Fruit fly (Drosophila melanogaster) whole organism, prepupa: ENCODE measurements around the gene SLIRP2.

Source experiments
- CG10631 ChIP-seq: fragments of 200-800 bp; sonication (Bioruptor generic); optimal IDR thresholded peaks from 2 replicates; lab custom pipeline; 2016; ENCODE audit warnings: missing biosample characterization, missing genetic modification characterization
- CG10669 ChIP-seq: fragments of 200-800 bp; sonication (Bioruptor generic); optimal IDR thresholded peaks from 3 replicates; lab custom pipeline; 2018; ENCODE audit warnings: missing biosample characterization, mild to moderate bottlenecking, missing genetic modification characterization, moderate library complexity
- CG11294 ChIP-seq: fragments of 200-800 bp; sonication (Bioruptor generic); IDR thresholded peaks from 2 replicates; pipeline ENCODE4 v1.3.6; 2022; ENCODE audit warnings: missing biosample characterization, missing genetic modification characterization
- CG11762 ChIP-seq: fragments of 200-800 bp; sonication (Bioruptor generic); optimal IDR thresholded peaks from 3 replicates; lab custom pipeline; 2016; ENCODE audit warnings: missing biosample characterization, missing genetic modification characterization; ENCODE audit not compliant: insufficient read depth
- CG11902 ChIP-seq: fragments of 200-800 bp; sonication (Bioruptor generic); optimal IDR thresholded peaks from 3 replicates; lab custom pipeline; 2016; ENCODE audit warnings: missing biosample characterization, missing genetic modification characterization
- CG15336 ChIP-seq: fragments of 200-800 bp; sonication (Bioruptor generic); IDR thresholded peaks from 2 replicates; pipeline ENCODE4 v1.3.6; 2022; ENCODE audit warnings: missing biosample characterization, missing genetic modification characterization
- CG1621 ChIP-seq: fragments of 200-800 bp; sonication (Bioruptor generic); optimal IDR thresholded peaks from 3 replicates; lab custom pipeline; 2018; ENCODE audit warnings: missing biosample characterization, mild to moderate bottlenecking, missing genetic modification characterization
- CG16779 ChIP-seq: fragments of 200-800 bp; sonication (Bioruptor generic); optimal IDR thresholded peaks from 3 replicates; lab custom pipeline; 2017; ENCODE audit warnings: missing biosample characterization, mild to moderate bottlenecking, missing genetic modification characterization
- CG3032 ChIP-seq: fragments of 200-800 bp; optimal IDR thresholded peaks from 2 replicates; lab custom pipeline; 2019; ENCODE audit warnings: missing biosample characterization, mild to moderate bottlenecking, missing genetic modification characterization, moderate library complexity
- CG31627 ChIP-seq: fragments of 200-800 bp; sonication (Bioruptor generic); optimal IDR thresholded peaks from 3 replicates; lab custom pipeline; 2016; ENCODE audit warnings: missing biosample characterization, missing genetic modification characterization
- CG32006 ChIP-seq: fragments of 200-800 bp; sonication (Bioruptor generic); optimal IDR thresholded peaks from 3 replicates; lab custom pipeline; 2017; ENCODE audit warnings: missing biosample characterization, mild to moderate bottlenecking, missing genetic modification characterization
- CG3919 ChIP-seq: fragments of 200-800 bp; sonication (Bioruptor generic); optimal IDR thresholded peaks from 3 replicates; lab custom pipeline; 2016; ENCODE audit warnings: missing biosample characterization, missing genetic modification characterization
- CG4318 ChIP-seq: fragments of 200-800 bp; sonication (Bioruptor generic); optimal IDR thresholded peaks from 3 replicates; lab custom pipeline; 2017; ENCODE audit warnings: missing biosample characterization, mild to moderate bottlenecking, missing genetic modification characterization
- CG6163 ChIP-seq: fragments of 200-800 bp; sonication (Bioruptor generic); IDR thresholded peaks from 3 replicates; pipeline ENCODE4 v1.3.6; 2022; ENCODE audit warnings: missing biosample characterization, missing genetic modification characterization
- CG6276 ChIP-seq: fragments of 200-800 bp; sonication (Bioruptor generic); optimal IDR thresholded peaks from 2 replicates; lab custom pipeline; 2017; ENCODE audit warnings: missing biosample characterization, mild to moderate bottlenecking, missing genetic modification characterization
- CG6792 ChIP-seq: fragments of 200-800 bp; sonication (Bioruptor generic); optimal IDR thresholded peaks from 3 replicates; lab custom pipeline; 2016; ENCODE audit warnings: missing biosample characterization, missing genetic modification characterization
- CG6808 ChIP-seq: fragments of 200-800 bp; sonication (Bioruptor generic); optimal IDR thresholded peaks from 3 replicates; lab custom pipeline; 2017; ENCODE audit warnings: missing biosample characterization, missing genetic modification characterization, mild to moderate bottlenecking, moderate library complexity, missing genetic modification reagents
- CG6854 ChIP-seq: fragments of 200-800 bp; sonication (Bioruptor generic); optimal IDR thresholded peaks from 2 replicates; lab custom pipeline; 2017; ENCODE audit warnings: missing biosample characterization, mild to moderate bottlenecking, missing genetic modification characterization
- CG7368 ChIP-seq: fragments of 200-800 bp; sonication (Bioruptor generic); optimal IDR thresholded peaks from 3 replicates; lab custom pipeline; 2016; ENCODE audit warnings: missing biosample characterization, missing genetic modification characterization
- CG8119 ChIP-seq: fragments of 200-800 bp; sonication (Bioruptor generic); IDR thresholded peaks from 3 replicates; pipeline ENCODE4 v1.3.6; 2022; ENCODE audit warnings: missing biosample characterization, missing genetic modification characterization
- CG8319 ChIP-seq: fragments of 200-800 bp; sonication (Bioruptor generic); optimal IDR thresholded peaks from 3 replicates; lab custom pipeline; 2016; ENCODE audit warnings: missing biosample characterization, missing genetic modification characterization
- CG8632 ChIP-seq: fragments of 200-800 bp; sonication (Bioruptor generic); optimal IDR thresholded peaks from 3 replicates; lab custom pipeline; 2016; ENCODE audit warnings: missing biosample characterization, missing genetic modification characterization
- CG9139 ChIP-seq: fragments of 200-800 bp; sonication (Bioruptor generic); optimal IDR thresholded peaks from 3 replicates; lab custom pipeline; 2017; ENCODE audit warnings: missing biosample characterization, mild to moderate bottlenecking, missing genetic modification characterization
- Eip75B ChIP-seq: fragments of 200-800 bp; sonication (Bioruptor generic); optimal IDR thresholded peaks from 3 replicates; lab custom pipeline; 2016; ENCODE audit warnings: missing biosample characterization, missing genetic modification characterization
- Eip78C ChIP-seq: fragments of 200-800 bp; sonication (Bioruptor generic); peaks from one replicate; lab custom pipeline; 2016; ENCODE audit warnings: missing biosample characterization, missing genetic modification characterization
- Ets96B ChIP-seq: fragments of 200-800 bp; optimal IDR thresholded peaks from 2 replicates; lab custom pipeline; 2019; ENCODE audit warnings: missing biosample characterization, mild to moderate bottlenecking, missing genetic modification characterization, moderate library complexity
- Gug ChIP-seq: fragments of 200-800 bp; sonication (Bioruptor generic); IDR thresholded peaks from 2 replicates; pipeline ENCODE4 v1.3.6; 2022; ENCODE audit warnings: missing biosample characterization, missing genetic modification characterization
- Hr38 ChIP-seq: sonication (Bioruptor generic); optimal IDR thresholded peaks from 2 replicates; lab custom pipeline; 2016; ENCODE audit warnings: missing biosample characterization, missing genetic modification characterization
- Lpt ChIP-seq: fragments of 200-800 bp; sonication (Bioruptor generic); optimal IDR thresholded peaks from 3 replicates; lab custom pipeline; 2016; ENCODE audit warnings: missing biosample characterization, missing genetic modification characterization
- Met ChIP-seq: fragments of 200-800 bp; sonication (Bioruptor generic); optimal IDR thresholded peaks from 3 replicates; lab custom pipeline; 2016; ENCODE audit warnings: missing biosample characterization, missing genetic modification characterization
- Smox ChIP-seq: fragments of 200-800 bp; sonication (Bioruptor generic); optimal IDR thresholded peaks from 3 replicates; lab custom pipeline; 2016; ENCODE audit warnings: missing biosample characterization, missing genetic modification characterization
- Sox102F ChIP-seq: fragments of 200-800 bp; sonication (Bioruptor generic); optimal IDR thresholded peaks from 2 replicates; lab custom pipeline; 2016; ENCODE audit warnings: missing biosample characterization, mild to moderate bottlenecking, missing genetic modification characterization
- Sox14 ChIP-seq: fragments of 200-800 bp; sonication (Bioruptor generic); optimal IDR thresholded peaks from 3 replicates; lab custom pipeline; 2016; ENCODE audit warnings: missing biosample characterization, missing genetic modification characterization
- Sox15 ChIP-seq: fragments of 200-800 bp; sonication (Bioruptor generic); optimal IDR thresholded peaks from 3 replicates; lab custom pipeline; 2016; ENCODE audit warnings: missing biosample characterization, missing genetic modification characterization
- achi ChIP-seq: fragments of 200-800 bp; sonication (Bioruptor generic); optimal IDR thresholded peaks from 3 replicates; lab custom pipeline; 2016; ENCODE audit warnings: missing biosample characterization, missing genetic modification characterization
- acj6 ChIP-seq: fragments of 200-800 bp; sonication (Bioruptor generic); optimal IDR thresholded peaks from 3 replicates; lab custom pipeline; 2016; ENCODE audit warnings: missing biosample characterization, missing genetic modification characterization
- cyc ChIP-seq: fragments of 200-800 bp; sonication (Bioruptor generic); optimal IDR thresholded peaks from 3 replicates; lab custom pipeline; 2016; ENCODE audit warnings: missing biosample characterization, missing genetic modification characterization
- dac ChIP-seq: fragments of 200-800 bp; sonication (Bioruptor generic); optimal IDR thresholded peaks from 2 replicates; lab custom pipeline; 2017; ENCODE audit warnings: missing biosample characterization, mild to moderate bottlenecking, missing genetic modification characterization
- dsx ChIP-seq: fragments of 200-800 bp; optimal IDR thresholded peaks from 3 replicates; lab custom pipeline; 2019; ENCODE audit warnings: missing biosample characterization, mild to moderate bottlenecking, missing genetic modification characterization, moderate library complexity; ENCODE audit not compliant: poor library complexity, severe bottlenecking
- eg ChIP-seq: fragments of 200-800 bp; sonication (Bioruptor generic); IDR thresholded peaks from 3 replicates; pipeline ENCODE4 v1.3.6; 2022; ENCODE audit warnings: missing biosample characterization, missing genetic modification characterization
- fd59A ChIP-seq: fragments of 200-800 bp; sonication (Bioruptor generic); optimal IDR thresholded peaks from 2 replicates; lab custom pipeline; 2017; ENCODE audit warnings: missing biosample characterization, mild to moderate bottlenecking, missing genetic modification characterization, missing genetic modification reagents
- fd85E ChIP-seq: fragments of 200-800 bp; sonication (Bioruptor generic); optimal IDR thresholded peaks from 3 replicates; lab custom pipeline; 2016; ENCODE audit warnings: missing biosample characterization, missing genetic modification characterization
- fkh ChIP-seq: fragments of 200-800 bp; sonication (Bioruptor generic); optimal IDR thresholded peaks from 3 replicates; lab custom pipeline; 2017; ENCODE audit warnings: missing biosample characterization, mild to moderate bottlenecking, missing genetic modification characterization, moderate library complexity
- net ChIP-seq: fragments of 200-800 bp; sonication (Bioruptor generic); optimal IDR thresholded peaks from 3 replicates; lab custom pipeline; 2016; ENCODE audit warnings: missing biosample characterization, missing genetic modification characterization
- pdm3 ChIP-seq: fragments of 200-800 bp; sonication (Bioruptor generic); optimal IDR thresholded peaks from 3 replicates; lab custom pipeline; 2016; ENCODE audit warnings: missing biosample characterization, missing genetic modification characterization
- salr ChIP-seq, 2 experiments: fragments of 200-800 bp; sonication (Bioruptor generic); optimal IDR thresholded peaks; 3 replicates each; lab custom pipeline; 2016 to 2018; ENCODE audit warnings: missing biosample characterization in 2 of 2, missing genetic modification characterization in 2 of 2, mild to moderate bottlenecking in 1 of 2
- spab ChIP-seq: fragments of 200-800 bp; sonication (Bioruptor generic); optimal IDR thresholded peaks from 2 replicates; lab custom pipeline; 2017; ENCODE audit warnings: missing biosample characterization, mild to moderate bottlenecking, missing genetic modification characterization, missing genetic modification reagents
- ss ChIP-seq, 2 experiments: fragments of 200-800 bp; sonication (Bioruptor generic); optimal IDR thresholded peaks; 2 replicates in 1 of 2; 3 replicates in 1 of 2; lab custom pipeline; 2017 to 2018; ENCODE audit warnings: mild to moderate bottlenecking in 2 of 2, missing biosample characterization in 2 of 2, missing genetic modification characterization in 2 of 2, moderate library complexity in 1 of 2
- svp ChIP-seq: fragments of 200-800 bp; sonication (Bioruptor generic); peaks from one replicate; lab custom pipeline; 2016; ENCODE audit warnings: missing biosample characterization, missing genetic modification characterization
- topi ChIP-seq: fragments of 200-800 bp; sonication (Bioruptor generic); optimal IDR thresholded peaks from 3 replicates; lab custom pipeline; 2016; ENCODE audit warnings: missing biosample characterization, missing genetic modification characterization
- vri ChIP-seq: fragments of 200-800 bp; sonication (Bioruptor generic); optimal IDR thresholded peaks from 3 replicates; lab custom pipeline; 2016; ENCODE audit warnings: missing biosample characterization, mild to moderate bottlenecking, missing genetic modification characterization

Gene SLIRP2

dm6 chr3R:8694110-8694826, 43.4 kb downstream of the SLIRP2 start:
- TF ChIP-seq cyc (GFP tag; lab: Kevin White, UChicago) (no peak), CG4318 (GFP tag; lab: Kevin White, UChicago) (peak; percentile 19), ss (GFP tag; optimal IDR thresholded peaks at IDR 0.05; lab: Kevin White, UChicago) (peak; percentile 91 to 94), CG16779 (peak; percentile 94), Gug (peak; percentile 80), topi (GFP tag; lab: Kevin White, UChicago) (peak; percentile 32), pdm3 (peak; percentile 77), fkh (peak; percentile 3), CG32006 (peak; percentile 69), CG7368 (GFP tag; lab: Kevin White, UChicago) (peak; percentile 84), CG3919 (peak; percentile 80), salr (GFP tag; optimal IDR thresholded peaks at IDR 0.05; lab: Kevin White, UChicago) (peak; percentile 64 to 77), CG8319 (GFP tag; lab: Kevin White, UChicago) (peak; percentile 35), CG9139 (GFP tag; lab: Kevin White, UChicago) (peak; percentile 95), achi (GFP tag; lab: Kevin White, UChicago) (peak; percentile 79), dsx (GFP tag; lab: Kevin White, UChicago) (no peak), Eip78C (GFP tag; lab: Kevin White, UChicago) (no peak), CG6808 (GFP tag; lab: Kevin White, UChicago) (peak; percentile 86), vri (peak; percentile 56), CG11294 (GFP tag; lab: Robert Waterston, UW) (peak; percentile 68; the same call in 1 of the 2 replicates), CG10631 (peak; percentile 47), CG15336 (GFP tag; lab: Robert Waterston, UW) (peak; percentile 91), Sox15 (GFP tag; lab: Kevin White, UChicago) (no peak), CG6163 (GFP tag; lab: Robert Waterston, UW) (peak; percentile 98), CG11902 (GFP tag; lab: Kevin White, UChicago) (no peak), fd85E (GFP tag; lab: Kevin White, UChicago) (peak; percentile 21), Met (peak; percentile 52), CG11762 (GFP tag; lab: Kevin White, UChicago) (peak; percentile 72), CG6276 (GFP tag; lab: Kevin White, UChicago) (peak; percentile 95), eg (GFP tag; lab: Robert Waterston, UW) (peak; percentile 99), Lpt (GFP tag; lab: Kevin White, UChicago) (peak; percentile 87), CG8632 (peak; percentile 73), Eip75B (GFP tag; lab: Kevin White, UChicago) (peak; percentile 55), Hr38 (GFP tag; lab: Kevin White, UChicago) (no peak), Sox102F (peak; percentile 67), Ets96B (peak; percentile 74), Sox14 (GFP tag; lab: Kevin White, UChicago) (peak; percentile 9), CG1621 (tag; lab: Kevin White, UChicago) (no peak), fd59A (GFP tag; lab: Kevin White, UChicago) (peak; percentile 42), CG10669 (GFP tag; lab: Kevin White, UChicago) (peak; percentile 81), CG3032 (peak; percentile 75), CG6854 (GFP tag; lab: Kevin White, UChicago) (no peak), svp (GFP tag; lab: Kevin White, UChicago) (peak; percentile 37), acj6 (GFP tag; lab: Kevin White, UChicago) (peak; percentile 21), spab (GFP tag; lab: Kevin White, UChicago) (peak; percentile 88), CG8119 (GFP tag; lab: Robert Waterston, UW) (peak; percentile 94), CG31627 (no peak), CG6792 (GFP tag; lab: Kevin White, UChicago) (peak; percentile 16), dac (GFP tag; lab: Kevin White, UChicago) (peak; percentile 62), net (peak; percentile 91), Smox (GFP tag; lab: Kevin White, UChicago) (no peak)
